Worm (Caenorhabditis elegans) whole organism, midembryonic: ENCODE results near the gene sre-40.

Experiments
- cog-1 ChIP-seq: sonication (generic microtip); optimal IDR thresholded peaks from 2 replicates; lab custom pipeline; 2016; ENCODE audit warnings: missing genetic modification characterization, missing compliant biosample characterization
- flt-1 ChIP-seq: fragments of 200-800 bp; sonication (Bioruptor generic); IDR thresholded peaks from 2 replicates; pipeline ENCODE4 v1.3.6; 2022; ENCODE audit warnings: missing genetic modification characterization, missing compliant biosample characterization
- klf-2 ChIP-seq: fragments of 200-800 bp; sonication (Bioruptor generic); conservative IDR thresholded peaks from 2 replicates; pipeline ENCODE4 v1.3.6; 2022; ENCODE audit warnings: missing genetic modification reagents, missing genetic modification characterization, missing compliant biosample characterization
- med-1 ChIP-seq: sonication (generic microtip); optimal IDR thresholded peaks from 2 replicates; lab custom pipeline; 2017; ENCODE audit warnings: missing genetic modification characterization, mild to moderate bottlenecking, missing compliant biosample characterization, antibody characterized with exemption, missing genetic modification reagents; ENCODE audit not compliant: insufficient read depth
- tab-1 ChIP-seq: fragments of 200-800 bp; sonication (Bioruptor generic); IDR thresholded peaks from 2 replicates; pipeline ENCODE4 v1.3.6; 2022; ENCODE audit warnings: missing genetic modification characterization, missing compliant biosample characterization

DNA sequence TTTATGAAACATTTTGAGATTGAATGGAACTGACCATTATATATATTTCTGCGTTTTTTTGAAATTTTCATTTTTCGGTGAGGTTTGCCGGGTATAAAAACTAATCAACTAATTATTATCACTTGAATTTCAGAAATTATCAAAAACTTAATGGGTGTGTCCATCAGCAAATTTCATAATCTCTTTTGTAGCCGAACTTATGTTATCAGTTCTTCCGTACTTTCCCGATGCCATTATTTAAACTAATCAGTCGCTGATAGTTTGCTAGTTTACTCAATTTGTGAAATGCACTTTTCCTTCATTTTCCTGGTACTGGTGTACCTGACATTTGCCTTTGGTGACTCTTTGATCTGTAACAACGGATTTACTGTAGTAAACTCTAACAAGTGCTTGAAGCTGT lies 9.4 kb downstream of the sre-40 start:
- TF ChIP-seq cog-1 (tag; lab: Kevin White, UChicago): no peak
- TF ChIP-seq flt-1 (GFP tag; lab: Robert Waterston, UW): no peak
- no peak for TF ChIP-seq med-1 (GFP tag; lab: Kevin White, UChicago)
- no peak for TF ChIP-seq tab-1
- no peak for TF ChIP-seq klf-2
